Worm (Caenorhabditis elegans) whole organism, L1 larva: ENCODE results near the gene EEED8.15.

Experiments used
- C34B4.2 ChIP-seq: sonication (generic microtip); optimal IDR thresholded peaks from 2 replicates; lab custom pipeline; 2017; ENCODE audit warnings: mild to moderate bottlenecking, missing genetic modification characterization, missing compliant biosample characterization
- Y116A8C.19 ChIP-seq: sonication (generic microtip); optimal IDR thresholded peaks from 2 replicates; lab custom pipeline; 2016; ENCODE audit warnings: missing compliant biosample characterization, missing genetic modification characterization, borderline replicate concordance
- alr-1 ChIP-seq: fragments of 200-800 bp; sonication (Bioruptor generic); optimal IDR thresholded peaks from 2 replicates; lab custom pipeline; 2018; ENCODE audit warnings: borderline replicate concordance, mild to moderate bottlenecking, missing genetic modification characterization, missing compliant biosample characterization
- ama-1 ChIP-seq: fragments of 150-350 bp; optimal IDR thresholded peaks from 2 replicates; lab custom pipeline; 2014
- blmp-1 ChIP-seq: fragments of 150-350 bp; optimal IDR thresholded peaks from 2 replicates; lab custom pipeline; 2014; ENCODE audit warnings: missing biosample characterization, missing genetic modification characterization
- ceh-82 ChIP-seq, 3 experiments: fragments of 150-350 bp in 1 of 3; sonication (generic microtip) in 2 of 3; optimal IDR thresholded peaks; 2 replicates each; lab custom pipeline; 2014 to 2017; ENCODE audit warnings: missing biosample characterization in 3 of 3, missing genetic modification characterization in 3 of 3
- dpl-1 ChIP-seq, 3 experiments: fragments of 150-350 bp in 2 of 3; sonication (generic microtip) in 1 of 3; optimal IDR thresholded peaks; 2 replicates each; lab custom pipeline; 2014 to 2017; ENCODE audit warnings: missing biosample characterization in 3 of 3, missing genetic modification characterization in 3 of 3, missing genetic modification reagents in 3 of 3
- dsc-1 ChIP-seq: sonication (generic microtip); optimal IDR thresholded peaks from 2 replicates; lab custom pipeline; 2016; ENCODE audit warnings: mild to moderate bottlenecking, missing genetic modification characterization, missing compliant biosample characterization
- efl-1 ChIP-seq, 4 experiments: fragments of 150-350 bp; optimal IDR thresholded peaks in 3 of 4; peaks in 1 of 4; 1 replicate in 1 of 4; 2 replicates in 3 of 4; lab custom pipeline; 2014; ENCODE audit warnings: missing biosample characterization in 2 of 4, missing genetic modification characterization in 2 of 4, missing genetic modification reagents in 2 of 4
- efl-3 ChIP-seq: fragments of 200-800 bp; sonication (Bioruptor generic); optimal IDR thresholded peaks from 2 replicates; lab custom pipeline; 2018; ENCODE audit warnings: mild to moderate bottlenecking, missing genetic modification characterization, missing compliant biosample characterization
- egl-27 ChIP-seq, 2 experiments: fragments of 150-350 bp in 1 of 2; sonication (generic microtip); optimal IDR thresholded peaks; 3 replicates each; lab custom pipeline; 2017 to 2018; ENCODE audit warnings: missing biosample characterization in 2 of 2, missing genetic modification characterization in 2 of 2, missing genetic modification reagents in 2 of 2
- elt-2 ChIP-seq: sonication (generic microtip); optimal IDR thresholded peaks from 2 replicates; lab custom pipeline; 2016; ENCODE audit warnings: missing genetic modification characterization, mild to moderate bottlenecking, inconsistent platforms, missing compliant biosample characterization, missing genetic modification reagents
- elt-3 ChIP-seq, 6 experiments: fragments of 150-350 bp in 1 of 6; sonication (generic microtip); optimal IDR thresholded peaks; 2 replicates each; lab custom pipeline; 2017 to 2018; ENCODE audit warnings: missing biosample characterization in 6 of 6, missing genetic modification characterization in 6 of 6, inconsistent platforms in 1 of 6
- fkh-10 ChIP-seq: sonication (generic microtip); optimal IDR thresholded peaks from 2 replicates; lab custom pipeline; 2017; ENCODE audit warnings: missing biosample characterization, missing genetic modification reagents, missing genetic modification characterization
- fkh-4 ChIP-seq: sonication (generic microtip); optimal IDR thresholded peaks from 2 replicates; lab custom pipeline; 2016; ENCODE audit warnings: missing compliant biosample characterization, missing genetic modification characterization, borderline replicate concordance
- grh-1 ChIP-seq: fragments of 200-800 bp; sonication (Bioruptor generic); IDR thresholded peaks from 2 replicates; pipeline ENCODE4 v1.3.6; 2022; ENCODE audit warnings: missing genetic modification reagents, missing genetic modification characterization, missing compliant biosample characterization
- hlh-4 ChIP-seq: sonication (generic microtip); optimal IDR thresholded peaks from 2 replicates; lab custom pipeline; 2016; ENCODE audit warnings: mild to moderate bottlenecking, missing genetic modification characterization, missing compliant biosample characterization
- hpl-2 ChIP-seq: fragments of 150-350 bp; optimal IDR thresholded peaks from 2 replicates; lab custom pipeline; 2014; ENCODE audit warnings: missing biosample characterization, missing genetic modification reagents, missing genetic modification characterization
- irx-1 ChIP-seq: sonication (generic microtip); optimal IDR thresholded peaks from 2 replicates; lab custom pipeline; 2016; ENCODE audit warnings: missing genetic modification characterization, missing compliant biosample characterization
- jun-1 ChIP-seq: fragments of 150-350 bp; optimal IDR thresholded peaks from 2 replicates; lab custom pipeline; 2014; ENCODE audit warnings: missing biosample characterization, missing genetic modification reagents, missing genetic modification characterization
- lin-14 ChIP-seq: fragments of 200-800 bp; sonication (Bioruptor generic); optimal IDR thresholded peaks from 2 replicates; lab custom pipeline; 2018; ENCODE audit warnings: mild to moderate bottlenecking, missing genetic modification characterization, moderate library complexity, missing compliant biosample characterization
- lin-35 ChIP-seq, 2 experiments: fragments of 150-350 bp; optimal IDR thresholded peaks; 2 replicates each; lab custom pipeline; 2014; ENCODE audit warnings: missing biosample characterization in 2 of 2, missing genetic modification characterization in 2 of 2, missing genetic modification reagents in 2 of 2
- lir-3 ChIP-seq: sonication (generic microtip); optimal IDR thresholded peaks from 2 replicates; lab custom pipeline; 2016; ENCODE audit warnings: mild to moderate bottlenecking, missing genetic modification characterization, moderate library complexity, missing compliant biosample characterization; ENCODE audit not compliant: poor library complexity
- mdl-1 ChIP-seq, 2 experiments: fragments of 150-350 bp; optimal IDR thresholded peaks; 2 replicates each; lab custom pipeline; 2014 to 2017; ENCODE audit warnings: missing biosample characterization in 2 of 2, missing genetic modification characterization in 2 of 2, inconsistent platforms in 1 of 2
- mef-2 ChIP-seq: fragments of 150-350 bp; optimal IDR thresholded peaks from 2 replicates; lab custom pipeline; 2014; ENCODE audit warnings: missing biosample characterization, missing genetic modification characterization
- mep-1 ChIP-seq: fragments of 150-350 bp; optimal IDR thresholded peaks from 2 replicates; lab custom pipeline; 2014; ENCODE audit warnings: missing biosample characterization, missing genetic modification characterization
- nhr-12 ChIP-seq: sonication (generic microtip); optimal IDR thresholded peaks from 2 replicates; lab custom pipeline; 2017; ENCODE audit warnings: missing biosample characterization, missing genetic modification characterization
- nhr-20 ChIP-seq: sonication (generic microtip); optimal IDR thresholded peaks from 2 replicates; lab custom pipeline; 2016; ENCODE audit warnings: mild to moderate bottlenecking, missing genetic modification characterization, missing compliant biosample characterization
- nhr-237 ChIP-seq: fragments of 150-350 bp; optimal IDR thresholded peaks from 2 replicates; lab custom pipeline; 2014; ENCODE audit warnings: missing biosample characterization, missing genetic modification characterization
- nhr-47 ChIP-seq: sonication (generic microtip); optimal IDR thresholded peaks from 2 replicates; lab custom pipeline; 2016; ENCODE audit warnings: mild to moderate bottlenecking, missing genetic modification characterization, moderate library complexity, missing compliant biosample characterization
- nhr-71 ChIP-seq: sonication (generic microtip); optimal IDR thresholded peaks from 2 replicates; lab custom pipeline; 2016; ENCODE audit warnings: mild to moderate bottlenecking, missing genetic modification characterization, moderate library complexity, missing compliant biosample characterization
- nhr-77 ChIP-seq: fragments of 150-350 bp; optimal IDR thresholded peaks from 2 replicates; lab custom pipeline; 2014; ENCODE audit warnings: missing biosample characterization, missing genetic modification characterization
- nhr-85 ChIP-seq: sonication (generic microtip); peaks from one replicate; lab custom pipeline; 2016; ENCODE audit warnings: missing genetic modification characterization, inconsistent platforms, missing compliant biosample characterization
- nhr-90 ChIP-seq: sonication (generic microtip); optimal IDR thresholded peaks from 2 replicates; lab custom pipeline; 2016; ENCODE audit warnings: mild to moderate bottlenecking, missing genetic modification characterization, missing compliant biosample characterization; ENCODE audit not compliant: poor library complexity
- pag-3 ChIP-seq: sonication (generic microtip); optimal IDR thresholded peaks from 2 replicates; lab custom pipeline; 2017; ENCODE audit warnings: missing genetic modification characterization, mild to moderate bottlenecking, missing compliant biosample characterization, antibody characterized with exemption, borderline replicate concordance; ENCODE audit not compliant: insufficient read depth
- pax-3 ChIP-seq: fragments of 200-800 bp; sonication (Bioruptor generic); optimal IDR thresholded peaks from 2 replicates; lab custom pipeline; 2018; ENCODE audit warnings: mild to moderate bottlenecking, missing genetic modification characterization, moderate library complexity, missing compliant biosample characterization
- rnt-1 ChIP-seq: sonication (generic microtip); optimal IDR thresholded peaks from 2 replicates; lab custom pipeline; 2016; ENCODE audit warnings: mild to moderate bottlenecking, missing genetic modification characterization, moderate library complexity, missing compliant biosample characterization
- skn-1 ChIP-seq: fragments of 150-350 bp; optimal IDR thresholded peaks from 2 replicates; lab custom pipeline; 2014; ENCODE audit warnings: missing biosample characterization, missing genetic modification characterization
- sox-4 ChIP-seq: sonication (generic microtip); optimal IDR thresholded peaks from 2 replicates; lab custom pipeline; 2016; ENCODE audit warnings: missing genetic modification characterization, missing compliant biosample characterization
- swsn-7 ChIP-seq: sonication (generic microtip); optimal IDR thresholded peaks from 2 replicates; lab custom pipeline; 2016; ENCODE audit warnings: missing genetic modification characterization, missing compliant biosample characterization
- unc-130 ChIP-seq: fragments of 150-350 bp; optimal IDR thresholded peaks from 2 replicates; lab custom pipeline; 2017; ENCODE audit warnings: missing biosample characterization, missing genetic modification characterization, inconsistent platforms
- unc-62 ChIP-seq: fragments of 150-350 bp; optimal IDR thresholded peaks from 2 replicates; lab custom pipeline; 2014; ENCODE audit warnings: missing biosample characterization, missing genetic modification reagents, missing genetic modification characterization
- unc-86 ChIP-seq: sonication (generic microtip); optimal IDR thresholded peaks from 2 replicates; lab custom pipeline; 2016; ENCODE audit warnings: missing genetic modification characterization, missing compliant biosample characterization
- vab-15 ChIP-seq: sonication (generic microtip); optimal IDR thresholded peaks from 2 replicates; lab custom pipeline; 2017; ENCODE audit warnings: missing genotype, mild to moderate bottlenecking, missing genetic modification characterization, missing compliant biosample characterization
- zag-1 ChIP-seq: fragments of 150-350 bp; optimal IDR thresholded peaks from 2 replicates; lab custom pipeline; 2014; ENCODE audit warnings: missing biosample characterization, missing genetic modification characterization
- ztf-11 ChIP-seq, 2 experiments: sonication (generic microtip); optimal IDR thresholded peaks; 2 replicates each; lab custom pipeline; 2016 to 2017; ENCODE audit warnings: missing genetic modification characterization in 2 of 2, missing biosample characterization in 1 of 2, missing compliant biosample characterization in 1 of 2
- ztf-4 ChIP-seq: fragments of 150-350 bp; optimal IDR thresholded peaks from 2 replicates; lab custom pipeline; 2014; ENCODE audit warnings: missing biosample characterization, missing genetic modification characterization

Gene EEED8.15

DNA sequence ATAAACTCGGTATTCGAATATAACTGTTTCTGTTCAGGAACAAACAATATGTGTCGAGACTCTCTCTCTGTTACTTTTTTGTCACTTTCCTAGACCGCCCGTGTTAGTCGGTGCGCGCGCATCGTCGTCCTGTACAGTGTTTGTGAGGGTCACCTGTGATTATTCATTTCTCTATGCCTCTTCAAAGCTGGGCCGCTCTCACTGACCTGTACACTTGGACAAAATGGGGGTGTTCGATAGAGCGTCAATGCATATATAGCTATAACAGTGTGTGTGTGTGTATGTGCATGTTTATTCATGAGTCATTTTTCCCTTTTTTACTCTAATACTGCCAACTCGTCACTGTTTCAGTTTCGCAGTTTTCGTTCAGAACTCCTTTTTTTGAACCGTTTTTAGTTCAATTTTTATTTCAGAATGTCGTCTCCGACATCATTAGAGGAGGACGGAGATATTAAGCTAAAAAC, 39.4 kb upstream of the EEED8.15 start, which contains the start of gene pkc-3 (continued):
- TF ChIP-seq unc-62 (GFP tag; lab: Kevin White, UChicago) (no peak), grh-1 (peak; percentile 44), nhr-47 (peak; percentile 37), ztf-4 (tag; lab: Kevin White, UChicago) (peak; percentile 78), ama-1 (lab: Kevin White, UChicago) (peak; percentile 91), mep-1 (peak; percentile 70), elt-3 (tag; optimal IDR thresholded peaks at IDR 0.05; lab: Kevin White, UChicago) (peak in 3 of 6 experiments; percentile 6 to 74 (median 66)), nhr-71 (tag; lab: Kevin White, UChicago) (peak; percentile 71), lir-3 (tag; lab: Kevin White, UChicago) (peak; percentile 12), nhr-20 (tag; lab: Kevin White, UChicago) (peak; percentile 81), ceh-82 (tag; optimal IDR thresholded peaks at IDR 0.05; lab: Kevin White, UChicago) (peak in 1 of 3 experiments; percentile 17), blmp-1 (tag; lab: Kevin White, UChicago) (peak; percentile 84), sox-4 (tag; lab: Kevin White, UChicago) (no peak), swsn-7 (tag; lab: Kevin White, UChicago) (peak; percentile 50), unc-86 (no peak), fkh-10 (GFP tag; lab: Kevin White, UChicago) (no peak), lin-14 (GFP tag; lab: Kevin White, UChicago) (peak; percentile 83), efl-1 (optimal IDR thresholded peaks at IDR 0.05; lab: Kevin White, UChicago) (peak; percentile 53 to 54), efl-1 (GFP tag; optimal IDR thresholded peaks at IDR 0.05 in 1 of 2; lab: Kevin White, UChicago) (peak; percentile 21 to 95), mdl-1 (tag; optimal IDR thresholded peaks at IDR 0.05; lab: Kevin White, UChicago) (peak in 1 of 2 experiments; percentile 36), mef-2 (no peak), dpl-1 (GFP tag; optimal IDR thresholded peaks at IDR 0.05; lab: Kevin White, UChicago) (peak in 2 of 3 experiments; percentile 47 to 50), C34B4.2 (no peak), hpl-2 (GFP tag; lab: Kevin White, UChicago) (peak; percentile 67), jun-1 (tag; lab: Kevin White, UChicago) (peak; percentile 20), fkh-4 (tag; lab: Kevin White, UChicago) (no peak), pax-3 (tag; lab: Kevin White, UChicago) (no peak), nhr-77 (tag; lab: Kevin White, UChicago) (peak; percentile 79), zag-1 (no peak), irx-1 (tag; lab: Kevin White, UChicago) (peak; percentile 29), alr-1 (tag; lab: Kevin White, UChicago) (no peak), nhr-85 (tag; lab: Kevin White, UChicago) (peak; percentile 81), lin-35 (GFP tag; optimal IDR thresholded peaks at IDR 0.05; lab: Kevin White, UChicago) (peak; percentile 25 to 81), Y116A8C.19 (tag; lab: Kevin White, UChicago) (no peak), dsc-1 (no peak), efl-3 (GFP tag; lab: Kevin White, UChicago) (no peak), skn-1 (tag; lab: Kevin White, UChicago) (peak; percentile 51), elt-2 (peak; percentile 68), rnt-1 (tag; lab: Kevin White, UChicago) (peak; percentile 16), ztf-11 (tag; optimal IDR thresholded peaks at IDR 0.05; lab: Kevin White, UChicago) (no peak), nhr-90 (tag; lab: Kevin White, UChicago) (peak; percentile 77), unc-130 (tag; lab: Kevin White, UChicago) (no peak)
- TF ChIP-seq, all 84 proteins: peak for 37

DNA sequence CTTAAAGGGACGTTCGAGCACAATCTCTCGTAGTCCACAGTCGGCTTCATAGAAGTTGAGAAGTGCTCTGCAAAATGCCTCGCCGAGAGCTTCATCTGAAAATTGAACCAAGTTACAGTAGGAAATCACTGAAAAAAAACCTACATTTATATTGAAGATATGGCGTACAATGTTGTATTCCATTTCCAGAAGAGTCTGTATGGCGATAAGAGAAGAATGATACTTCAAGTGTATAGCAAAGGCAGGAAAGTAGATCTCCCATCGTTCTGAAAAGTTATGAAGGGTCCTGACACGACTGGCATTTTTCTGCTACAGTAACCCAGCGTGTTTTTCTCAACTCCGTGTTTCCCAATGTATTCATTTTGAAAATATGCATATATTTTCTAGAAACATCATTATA, 34.7 kb upstream of the EEED8.15 start:
- TF ChIP-seq nhr-237 (tag; lab: Kevin White, UChicago) = no peak
- TF ChIP-seq efl-1 (optimal IDR thresholded peaks at IDR 0.05; lab: Kevin White, UChicago) = no peak
- TF ChIP-seq efl-1 (GFP tag; optimal IDR thresholded peaks at IDR 0.05 in 1 of 2; lab: Kevin White, UChicago) = peak in 1 of 2 experiments; percentile 61
- no peak for TF ChIP-seq nhr-12 (tag; lab: Kevin White, UChicago)
- no peak for TF ChIP-seq egl-27 (tag; optimal IDR thresholded peaks at IDR 0.05; lab: Kevin White, UChicago)
- TF ChIP-seq pag-3 (tag; lab: Kevin White, UChicago) = no peak
- no peak for TF ChIP-seq vab-15
- no peak for TF ChIP-seq hlh-4 (tag; lab: Kevin White, UChicago)
- no peak for TF ChIP-seq elt-2
- TF ChIP-seq, all 84 proteins: peak for 1
